Fruit fly (Drosophila melanogaster) whole organism, embryonic: ENCODE results near the gene CG31287.

Experiments used
- ATbp ChIP-seq: fragments of 200-800 bp; sonication (Bioruptor generic); optimal IDR thresholded peaks from 2 replicates; lab custom pipeline; 2017; ENCODE audit warnings: missing biosample characterization, mild to moderate bottlenecking, missing genetic modification characterization, missing genetic modification reagents
- Atf-2 ChIP-seq: fragments of 200-800 bp; sonication (Bioruptor generic); optimal IDR thresholded peaks from 2 replicates; lab custom pipeline; 2016; ENCODE audit warnings: missing biosample characterization, missing genetic modification characterization
- CG10366 ChIP-seq: fragments of 200-800 bp; sonication (Bioruptor generic); IDR thresholded peaks from 2 replicates; pipeline ENCODE4 v1.3.6; 2022; ENCODE audit warnings: missing biosample characterization, missing genetic modification characterization
- CG10565 ChIP-seq: fragments of 200-800 bp; sonication (Bioruptor generic); optimal IDR thresholded peaks from 3 replicates; lab custom pipeline; 2016; ENCODE audit warnings: missing biosample characterization, mild to moderate bottlenecking, missing genetic modification characterization
- CG10959 ChIP-seq: fragments of 200-800 bp; sonication (Bioruptor generic); IDR thresholded peaks from 2 replicates; pipeline ENCODE4 v1.3.6; 2022; ENCODE audit warnings: missing biosample characterization, missing genetic modification characterization
- CG12659 ChIP-seq: fragments of 200-800 bp; sonication (Bioruptor generic); optimal IDR thresholded peaks from 3 replicates; lab custom pipeline; 2017; ENCODE audit warnings: mild to moderate bottlenecking, missing biosample characterization, missing genetic modification reagents, missing genetic modification characterization
- CG13624 ChIP-seq: fragments of 200-800 bp; sonication (Bioruptor generic); optimal IDR thresholded peaks from 2 replicates; lab custom pipeline; 2016; ENCODE audit warnings: missing biosample characterization, missing genetic modification characterization
- CG13894 ChIP-seq: fragments of 200-800 bp; sonication (Bioruptor generic); optimal IDR thresholded peaks from 3 replicates; lab custom pipeline; 2018; ENCODE audit warnings: missing biosample characterization, mild to moderate bottlenecking, missing genetic modification characterization, moderate library complexity
- CG14965 ChIP-seq: fragments of 200-800 bp; sonication (Bioruptor generic); optimal IDR thresholded peaks from 2 replicates; lab custom pipeline; 2016; ENCODE audit warnings: missing biosample characterization, missing genetic modification characterization, borderline replicate concordance
- CG17361 ChIP-seq: fragments of 200-800 bp; sonication (Bioruptor generic); IDR thresholded peaks from 3 replicates; pipeline ENCODE4 v1.3.6; 2022; ENCODE audit warnings: missing biosample characterization, missing genetic modification characterization
- CG17829 ChIP-seq: fragments of 200-800 bp; optimal IDR thresholded peaks from 2 replicates; lab custom pipeline; 2019; ENCODE audit warnings: missing biosample characterization, mild to moderate bottlenecking, missing genetic modification characterization, moderate library complexity
- CG2129 ChIP-seq: fragments of 200-800 bp; sonication (Bioruptor generic); IDR thresholded peaks from 2 replicates; pipeline ENCODE4 v1.3.6; 2022; ENCODE audit warnings: missing biosample characterization, missing genetic modification characterization; ENCODE audit not compliant: partially characterized antibody
- CG2199 ChIP-seq: fragments of 200-800 bp; sonication (Bioruptor generic); IDR thresholded peaks from 3 replicates; pipeline ENCODE4 v1.3.6; 2022; ENCODE audit warnings: missing biosample characterization, missing genetic modification characterization
- CG3281 ChIP-seq: fragments of 200-800 bp; sonication (Bioruptor generic); optimal IDR thresholded peaks from 3 replicates; lab custom pipeline; 2017; ENCODE audit warnings: missing biosample characterization, mild to moderate bottlenecking, missing genetic modification characterization
- CG5245 ChIP-seq: fragments of 200-800 bp; sonication (Bioruptor generic); optimal IDR thresholded peaks from 3 replicates; lab custom pipeline; 2016; ENCODE audit warnings: missing biosample characterization, missing genetic modification characterization
- CG6765 ChIP-seq: fragments of 200-800 bp; sonication (Bioruptor generic); optimal IDR thresholded peaks from 3 replicates; lab custom pipeline; 2017; ENCODE audit warnings: missing biosample characterization, mild to moderate bottlenecking, missing genetic modification characterization
- CG7556 ChIP-seq: fragments of 200-800 bp; sonication (Bioruptor generic); optimal IDR thresholded peaks from 2 replicates; lab custom pipeline; 2017; ENCODE audit warnings: missing biosample characterization, mild to moderate bottlenecking, missing genetic modification characterization
- CG8924 ChIP-seq: fragments of 200-800 bp; optimal IDR thresholded peaks from 3 replicates; lab custom pipeline; 2019; ENCODE audit warnings: missing biosample characterization, mild to moderate bottlenecking, missing genetic modification characterization, moderate library complexity
- Dad ChIP-seq: fragments of 200-800 bp; sonication (Bioruptor generic); optimal IDR thresholded peaks from 3 replicates; lab custom pipeline; 2016; ENCODE audit warnings: missing biosample characterization, missing genetic modification characterization
- Dbx ChIP-seq: fragments of 200-800 bp; sonication (Bioruptor generic); IDR thresholded peaks from 3 replicates; pipeline ENCODE4 v1.3.6; 2022; ENCODE audit warnings: missing biosample characterization, missing genetic modification characterization
- Dek ChIP-seq: fragments of 200-800 bp; sonication (Bioruptor generic); optimal IDR thresholded peaks from 3 replicates; lab custom pipeline; 2019; ENCODE audit warnings: missing biosample characterization, mild to moderate bottlenecking, missing genetic modification characterization, moderate library complexity
- Doc3 ChIP-seq: fragments of 200-800 bp; sonication (Bioruptor generic); IDR thresholded peaks from 3 replicates; pipeline ENCODE4 v1.3.6; 2022; ENCODE audit warnings: missing biosample characterization, missing genetic modification characterization; ENCODE audit not compliant: partially characterized antibody
- Drgx ChIP-seq: fragments of 200-800 bp; sonication (Bioruptor generic); IDR thresholded peaks from 2 replicates; pipeline ENCODE4 v1.3.6; 2022; ENCODE audit warnings: missing biosample characterization, missing genetic modification characterization
- Ets65A ChIP-seq: fragments of 200-800 bp; sonication (Bioruptor generic); peaks from one replicate; lab custom pipeline; 2016; ENCODE audit warnings: missing biosample characterization, missing genetic modification characterization
- Hr39 ChIP-seq: fragments of >200 bp; optimal IDR thresholded peaks from 2 replicates; lab custom pipeline; 2017
- PHDP ChIP-seq: fragments of 200-800 bp; sonication (Bioruptor generic); optimal IDR thresholded peaks from 3 replicates; lab custom pipeline; 2018; ENCODE audit warnings: missing biosample characterization, mild to moderate bottlenecking, missing genetic modification characterization, moderate library complexity
- Pdp1 ChIP-seq, 2 experiments: fragments of 200-800 bp; sonication (Bioruptor generic); optimal IDR thresholded peaks; 3 replicates each; lab custom pipeline; 2016; ENCODE audit warnings: missing biosample characterization in 2 of 2, missing genetic modification characterization in 2 of 2, mild to moderate bottlenecking in 1 of 2, moderate library complexity in 1 of 2
- Spps ChIP-seq: fragments of 200-800 bp; sonication (Bioruptor generic); optimal IDR thresholded peaks from 2 replicates; lab custom pipeline; 2018; ENCODE audit warnings: missing biosample characterization, mild to moderate bottlenecking, missing genetic modification characterization
- aop ChIP-seq: fragments of 200-800 bp; sonication (Bioruptor generic); IDR thresholded peaks from 2 replicates; pipeline ENCODE4 v1.3.6; 2022; ENCODE audit warnings: missing biosample characterization, missing genetic modification characterization
- btn ChIP-seq: fragments of 200-800 bp; sonication (Bioruptor generic); optimal IDR thresholded peaks from 2 replicates; lab custom pipeline; 2016; ENCODE audit warnings: missing biosample characterization, missing genetic modification characterization
- crol ChIP-seq: fragments of 200-800 bp; sonication (Bioruptor generic); IDR thresholded peaks from 2 replicates; pipeline ENCODE4 v1.3.6; 2022; ENCODE audit warnings: missing biosample characterization, missing genetic modification characterization
- da ChIP-seq: fragments of 200-800 bp; sonication (Bioruptor generic); optimal IDR thresholded peaks from 2 replicates; lab custom pipeline; 2016; ENCODE audit warnings: missing biosample characterization, missing genetic modification characterization
- danr ChIP-seq: fragments of 200-800 bp; sonication (Bioruptor generic); IDR thresholded peaks from 2 replicates; pipeline ENCODE4 v1.3.6; 2022; ENCODE audit warnings: missing biosample characterization, missing genetic modification characterization
- dimm ChIP-seq: fragments of 200-800 bp; sonication (Bioruptor generic); IDR thresholded peaks from 2 replicates; pipeline ENCODE4 v1.3.6; 2022; ENCODE audit warnings: missing biosample characterization, missing genetic modification characterization
- dpn ChIP-seq, 2 experiments: fragments of 200-800 bp; sonication (Bioruptor generic); optimal IDR thresholded peaks; 3 replicates each; lab custom pipeline; 2016; ENCODE audit warnings: missing biosample characterization in 2 of 2, missing genetic modification characterization in 2 of 2
- esg ChIP-seq: fragments of 200-800 bp; sonication (Bioruptor generic); conservative IDR thresholded peaks from 2 replicates; pipeline ENCODE4 v1.3.6; 2022; ENCODE audit warnings: missing biosample characterization, missing genetic modification characterization
- gcm ChIP-seq: fragments of 200-800 bp; sonication (Bioruptor generic); optimal IDR thresholded peaks from 2 replicates; lab custom pipeline; 2019; ENCODE audit warnings: missing biosample characterization, mild to moderate bottlenecking, missing genetic modification characterization, moderate library complexity
- h ChIP-seq: fragments of >200 bp; optimal IDR thresholded peaks from 2 replicates; lab custom pipeline; 2017
- jing ChIP-seq: fragments of 200-800 bp; sonication (Bioruptor generic); optimal IDR thresholded peaks from 2 replicates; lab custom pipeline; 2018; ENCODE audit warnings: missing biosample characterization, mild to moderate bottlenecking, missing genetic modification characterization
- lilli ChIP-seq: fragments of 200-800 bp; sonication (Bioruptor generic); optimal IDR thresholded peaks from 3 replicates; lab custom pipeline; 2016; ENCODE audit warnings: missing biosample characterization, missing genetic modification characterization
- lmd ChIP-seq: fragments of 200-800 bp; sonication (Bioruptor generic); IDR thresholded peaks from 2 replicates; pipeline ENCODE4 v1.3.6; 2022; ENCODE audit warnings: missing biosample characterization, missing genetic modification characterization
- nom ChIP-seq: fragments of 200-800 bp; sonication (Bioruptor generic); optimal IDR thresholded peaks from 2 replicates; lab custom pipeline; 2017; ENCODE audit warnings: missing biosample characterization, missing genetic modification characterization, mild to moderate bottlenecking, moderate library complexity, missing genetic modification reagents
- pfk ChIP-seq: fragments of 200-800 bp; sonication (Bioruptor generic); optimal IDR thresholded peaks from 2 replicates; lab custom pipeline; 2018; ENCODE audit warnings: missing biosample characterization, mild to moderate bottlenecking, missing genetic modification characterization, moderate library complexity
- sc ChIP-seq, 3 experiments: fragments of >200 bp in 2 of 3; fragments of 200-800 bp in 1 of 3; sonication (Bioruptor generic) in 1 of 3; optimal IDR thresholded peaks; 2 replicates in 2 of 3; 3 replicates in 1 of 3; lab custom pipeline; 2017; ENCODE audit warnings: mild to moderate bottlenecking in 1 of 3, missing biosample characterization in 1 of 3, missing genetic modification characterization in 1 of 3, missing genetic modification reagents in 1 of 3
- schlank ChIP-seq: fragments of 200-800 bp; sonication (Bioruptor generic); optimal IDR thresholded peaks from 2 replicates; lab custom pipeline; 2018; ENCODE audit warnings: missing biosample characterization, mild to moderate bottlenecking, missing genetic modification characterization
- sens ChIP-seq: fragments of 200-800 bp; sonication (Bioruptor generic); peaks from one replicate; lab custom pipeline; 2016; ENCODE audit warnings: missing biosample characterization, missing genetic modification characterization
- tgo ChIP-seq: fragments of 200-800 bp; sonication (Bioruptor generic); IDR thresholded peaks from 3 replicates; pipeline ENCODE4 v1.3.6; 2022; ENCODE audit warnings: missing biosample characterization, missing genetic modification characterization
- tio ChIP-seq: fragments of 200-800 bp; sonication (Bioruptor generic); optimal IDR thresholded peaks from 2 replicates; lab custom pipeline; 2017; ENCODE audit warnings: missing biosample characterization, missing genetic modification characterization, inconsistent platforms
- vvl ChIP-seq: fragments of 200-800 bp; sonication (Bioruptor generic); IDR thresholded peaks from 2 replicates; pipeline ENCODE4 v1.3.6; 2022; ENCODE audit warnings: missing biosample characterization, missing genetic modification characterization
- z ChIP-seq: fragments of 200-800 bp; sonication (Bioruptor generic); IDR thresholded peaks from 3 replicates; pipeline ENCODE4 v1.3.6; 2022; ENCODE audit warnings: missing biosample characterization, missing genetic modification characterization

Gene CG31287

dm6 chr3R:16157564-16158242 is 45.5 kb upstream of the CG31287 start (continued):
- TF ChIP-seq CG10959 (GFP tag; lab: Robert Waterston, UW) (no peak), CG14965 (GFP tag; lab: Kevin White, UChicago) (no peak), da (GFP tag; lab: Kevin White, UChicago) (no peak), CG17829 (tag; lab: Kevin White, UChicago) (no peak), CG13894 (tag; lab: Kevin White, UChicago) (peak; percentile 5), esg (GFP tag; lab: Robert Waterston, UW) (0 out of 2 replicates have a peak, but pooled peaks have one; percentile 5), gcm (GFP tag; lab: Kevin White, UChicago) (peak; percentile 37), Spps (no peak), tio (GFP tag; lab: Kevin White, UChicago) (peak; percentile 32), h (lab: Kevin White, UChicago) (no peak), CG2129 (GFP tag; lab: Robert Waterston, UW) (no peak), CG3281 (GFP tag; lab: Kevin White, UChicago) (peak; percentile 63), CG2199 (GFP tag; lab: Robert Waterston, UW) (no peak), Dad (GFP tag; lab: Kevin White, UChicago) (peak; percentile 14), Ets65A (peak; percentile 1), Doc3 (GFP tag; lab: Robert Waterston, UW) (0 out of 3 replicates have a peak, but pooled peaks have one; percentile 23), sens (peak; percentile 71), Atf-2 (GFP tag; lab: Kevin White, UChicago) (peak; percentile 23), z (GFP tag; lab: Robert Waterston, UW) (0 out of 3 replicates have a peak, but pooled peaks have one; percentile 44), ATbp (peak; percentile 39), dpn (GFP tag; optimal IDR thresholded peaks at IDR 0.05; lab: Kevin White, UChicago) (peak in 1 of 2 experiments; percentile 27), pfk (no peak), CG6765 (GFP tag; lab: Kevin White, UChicago) (no peak), tgo (GFP tag; lab: Robert Waterston, UW) (peak; percentile 50; the same call in 2 of the 3 replicates), CG17361 (GFP tag; lab: Robert Waterston, UW) (peak; percentile 67; the same call in 2 of the 3 replicates), sc (optimal IDR thresholded peaks at IDR 0.05; lab: Kevin White, UChicago) (no peak), sc (GFP tag; optimal IDR thresholded peaks at IDR 0.05; lab: Kevin White, UChicago) (no peak), crol (GFP tag; lab: Robert Waterston, UW) (peak; percentile 75), CG5245 (GFP tag; lab: Kevin White, UChicago) (no peak), CG10366 (peak; percentile 11; the same call in 1 of the 2 replicates), vvl (GFP tag; lab: Robert Waterston, UW) (no peak), Dek (peak; percentile 28), CG7556 (GFP tag; lab: Kevin White, UChicago) (peak; percentile 71), CG8924 (tag; lab: Kevin White, UChicago) (peak; percentile 61), aop (GFP tag; lab: Robert Waterston, UW) (no peak), CG13624 (no peak), Pdp1 (GFP tag; optimal IDR thresholded peaks at IDR 0.05; lab: Kevin White, UChicago) (peak in 1 of 2 experiments; percentile 86), CG10565 (GFP tag; lab: Kevin White, UChicago) (no peak), danr (GFP tag; lab: Robert Waterston, UW) (no peak), Dbx (GFP tag; lab: Robert Waterston, UW) (peak; percentile 63; the same call in 2 of the 3 replicates), Drgx (GFP tag; lab: Robert Waterston, UW) (peak; percentile 11; the same call in 1 of the 2 replicates), schlank (tag; lab: Kevin White, UChicago) (no peak), lmd (peak; percentile 39), jing (no peak), nom (GFP tag; lab: Kevin White, UChicago) (peak; percentile 14), btn (GFP tag; lab: Kevin White, UChicago) (no peak), lilli (GFP tag; lab: Kevin White, UChicago) (peak; percentile 23), dimm (no peak), PHDP (tag; lab: Kevin White, UChicago) (peak; percentile 43), CG12659 (GFP tag; lab: Kevin White, UChicago) (peak; percentile 53), Hr39 (lab: Kevin White, UChicago) (no peak)
